Worm (Caenorhabditis elegans): ENCODE data around the gene C40A11.6.

DNA sequence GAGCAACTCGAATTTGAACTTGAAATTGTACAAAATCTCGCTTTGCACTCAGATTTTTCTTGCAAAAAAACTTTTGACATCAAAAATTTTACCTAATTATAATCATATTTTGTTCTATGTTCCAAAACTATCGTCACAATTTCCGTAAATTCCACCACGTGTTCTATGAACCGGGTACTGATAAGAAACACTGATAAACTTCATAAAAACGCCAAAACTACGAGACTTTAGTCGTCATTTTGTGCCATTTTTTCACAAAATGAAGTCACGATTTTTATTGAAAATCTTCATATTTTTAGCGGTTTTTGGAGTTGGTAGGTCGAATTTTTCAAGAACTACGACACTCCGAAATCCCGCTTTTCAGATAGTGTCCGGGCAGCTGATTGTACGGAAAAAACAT lies 31.2 kb upstream of the C40A11.6 start, which contains the start of gene gba-1:
- TF ChIP-seq nhr-25 (tag; optimal IDR thresholded peaks at IDR 0.05): no peak
- TF ChIP-seq nhr-11 (tag; optimal IDR thresholded peaks at IDR 0.05): no peak
- TF ChIP-seq ztf-4 (tag; optimal IDR thresholded peaks at IDR 0.05): no peak
- no peak for TF ChIP-seq nhr-77 (tag; optimal IDR thresholded peaks at IDR 0.05)
- no peak for TF ChIP-seq zag-1 (tag; optimal IDR thresholded peaks at IDR 0.05)
- no peak for TF ChIP-seq ceh-82 (tag; optimal IDR thresholded peaks at IDR 0.05)
- no peak for TF ChIP-seq mdl-1 (tag; optimal IDR thresholded peaks at IDR 0.05)
- no peak for TF ChIP-seq unc-55 (GFP tag; optimal IDR thresholded peaks at IDR 0.05)

All from whole organism, L2 larva.